Worm (Caenorhabditis elegans) whole organism, L1 larva: ENCODE data around the gene cest-31.

Experiments used
- C04F5.9 ChIP-seq: sonication (generic microtip); optimal IDR thresholded peaks from 2 replicates; lab custom pipeline; 2016; ENCODE audit warnings: missing genetic modification characterization, missing compliant biosample characterization
- Y116A8C.19 ChIP-seq: sonication (generic microtip); optimal IDR thresholded peaks from 2 replicates; lab custom pipeline; 2016; ENCODE audit warnings: missing compliant biosample characterization, missing genetic modification characterization, borderline replicate concordance
- aha-1 ChIP-seq: fragments of 150-350 bp; optimal IDR thresholded peaks from 2 replicates; lab custom pipeline; 2014; ENCODE audit warnings: missing biosample characterization, missing genetic modification characterization
- alr-1 ChIP-seq: fragments of 200-800 bp; sonication (Bioruptor generic); optimal IDR thresholded peaks from 2 replicates; lab custom pipeline; 2018; ENCODE audit warnings: borderline replicate concordance, mild to moderate bottlenecking, missing genetic modification characterization, missing compliant biosample characterization
- blmp-1 ChIP-seq: fragments of 150-350 bp; optimal IDR thresholded peaks from 2 replicates; lab custom pipeline; 2014; ENCODE audit warnings: missing biosample characterization, missing genetic modification characterization
- ceh-63 ChIP-seq: fragments of 200-800 bp; sonication (Bioruptor generic); optimal IDR thresholded peaks from 2 replicates; lab custom pipeline; 2018; ENCODE audit warnings: mild to moderate bottlenecking, missing genetic modification characterization, missing compliant biosample characterization
- ceh-8 ChIP-seq: fragments of 200-800 bp; sonication (Bioruptor generic); optimal IDR thresholded peaks from 2 replicates; lab custom pipeline; 2018; ENCODE audit warnings: mild to moderate bottlenecking, missing genetic modification characterization, moderate library complexity, missing compliant biosample characterization
- ceh-82 ChIP-seq, 3 experiments: fragments of 150-350 bp in 1 of 3; sonication (generic microtip) in 2 of 3; optimal IDR thresholded peaks; 2 replicates each; lab custom pipeline; 2014 to 2017; ENCODE audit warnings: missing biosample characterization in 3 of 3, missing genetic modification characterization in 3 of 3
- ceh-88 ChIP-seq: fragments of 200-800 bp; sonication (Bioruptor generic); IDR thresholded peaks from 2 replicates; pipeline ENCODE4 v1.3.6; 2022; ENCODE audit warnings: missing genetic modification characterization, missing compliant biosample characterization
- dpl-1 ChIP-seq, 3 experiments: fragments of 150-350 bp in 2 of 3; sonication (generic microtip) in 1 of 3; optimal IDR thresholded peaks; 2 replicates each; lab custom pipeline; 2014 to 2017; ENCODE audit warnings: missing biosample characterization in 3 of 3, missing genetic modification characterization in 3 of 3, missing genetic modification reagents in 3 of 3
- dsc-1 ChIP-seq: sonication (generic microtip); optimal IDR thresholded peaks from 2 replicates; lab custom pipeline; 2016; ENCODE audit warnings: mild to moderate bottlenecking, missing genetic modification characterization, missing compliant biosample characterization
- efl-1 ChIP-seq, 4 experiments: fragments of 150-350 bp; optimal IDR thresholded peaks in 3 of 4; peaks in 1 of 4; 1 replicate in 1 of 4; 2 replicates in 3 of 4; lab custom pipeline; 2014; ENCODE audit warnings: missing biosample characterization in 2 of 4, missing genetic modification characterization in 2 of 4, missing genetic modification reagents in 2 of 4
- egl-13 ChIP-seq: sonication (generic microtip); optimal IDR thresholded peaks from 2 replicates; lab custom pipeline; 2016; ENCODE audit warnings: missing genotype, missing genetic modification reagents, missing genetic modification characterization, missing compliant biosample characterization
- egl-27 ChIP-seq, 2 experiments: fragments of 150-350 bp in 1 of 2; sonication (generic microtip); optimal IDR thresholded peaks; 3 replicates each; lab custom pipeline; 2017 to 2018; ENCODE audit warnings: missing biosample characterization in 2 of 2, missing genetic modification characterization in 2 of 2, missing genetic modification reagents in 2 of 2
- elt-2 ChIP-seq: sonication (generic microtip); optimal IDR thresholded peaks from 2 replicates; lab custom pipeline; 2016; ENCODE audit warnings: missing genetic modification characterization, mild to moderate bottlenecking, inconsistent platforms, missing compliant biosample characterization, missing genetic modification reagents
- elt-3 ChIP-seq, 6 experiments: fragments of 150-350 bp in 1 of 6; sonication (generic microtip); optimal IDR thresholded peaks; 2 replicates each; lab custom pipeline; 2017 to 2018; ENCODE audit warnings: missing biosample characterization in 6 of 6, missing genetic modification characterization in 6 of 6, inconsistent platforms in 1 of 6
- hpl-2 ChIP-seq: fragments of 150-350 bp; optimal IDR thresholded peaks from 2 replicates; lab custom pipeline; 2014; ENCODE audit warnings: missing biosample characterization, missing genetic modification reagents, missing genetic modification characterization
- isw-1 ChIP-seq: fragments of 200-800 bp; sonication (Bioruptor generic); IDR thresholded peaks from 2 replicates; pipeline ENCODE4 v1.3.6; 2022; ENCODE audit warnings: missing genetic modification characterization, missing compliant biosample characterization
- lin-14 ChIP-seq: fragments of 200-800 bp; sonication (Bioruptor generic); optimal IDR thresholded peaks from 2 replicates; lab custom pipeline; 2018; ENCODE audit warnings: mild to moderate bottlenecking, missing genetic modification characterization, moderate library complexity, missing compliant biosample characterization
- mab-9 ChIP-seq: fragments of 200-800 bp; sonication (Bioruptor generic); IDR thresholded peaks from 2 replicates; pipeline ENCODE4 v1.3.6; 2022; ENCODE audit warnings: missing genetic modification reagents, missing genetic modification characterization, missing compliant biosample characterization
- nhr-20 ChIP-seq: sonication (generic microtip); optimal IDR thresholded peaks from 2 replicates; lab custom pipeline; 2016; ENCODE audit warnings: mild to moderate bottlenecking, missing genetic modification characterization, missing compliant biosample characterization
- nhr-47 ChIP-seq: sonication (generic microtip); optimal IDR thresholded peaks from 2 replicates; lab custom pipeline; 2016; ENCODE audit warnings: mild to moderate bottlenecking, missing genetic modification characterization, moderate library complexity, missing compliant biosample characterization
- nhr-71 ChIP-seq: sonication (generic microtip); optimal IDR thresholded peaks from 2 replicates; lab custom pipeline; 2016; ENCODE audit warnings: mild to moderate bottlenecking, missing genetic modification characterization, moderate library complexity, missing compliant biosample characterization
- nhr-76 ChIP-seq: sonication (generic microtip); optimal IDR thresholded peaks from 2 replicates; lab custom pipeline; 2017; ENCODE audit warnings: missing biosample characterization, missing genetic modification characterization
- nhr-77 ChIP-seq: fragments of 150-350 bp; optimal IDR thresholded peaks from 2 replicates; lab custom pipeline; 2014; ENCODE audit warnings: missing biosample characterization, missing genetic modification characterization
- nhr-85 ChIP-seq: sonication (generic microtip); peaks from one replicate; lab custom pipeline; 2016; ENCODE audit warnings: missing genetic modification characterization, inconsistent platforms, missing compliant biosample characterization
- pag-3 ChIP-seq: sonication (generic microtip); optimal IDR thresholded peaks from 2 replicates; lab custom pipeline; 2017; ENCODE audit warnings: missing genetic modification characterization, mild to moderate bottlenecking, missing compliant biosample characterization, antibody characterized with exemption, borderline replicate concordance; ENCODE audit not compliant: insufficient read depth
- skn-1 ChIP-seq: fragments of 150-350 bp; optimal IDR thresholded peaks from 2 replicates; lab custom pipeline; 2014; ENCODE audit warnings: missing biosample characterization, missing genetic modification characterization
- snpc-4 ChIP-seq: fragments of 150-350 bp; optimal IDR thresholded peaks from 2 replicates; lab custom pipeline; 2014; ENCODE audit warnings: missing biosample characterization, missing genetic modification characterization
- tbx-2 ChIP-seq: sonication (generic microtip); optimal IDR thresholded peaks from 2 replicates; lab custom pipeline; 2016; ENCODE audit warnings: missing genetic modification characterization, missing compliant biosample characterization
- tlp-1 ChIP-seq: fragments of 150-350 bp; optimal IDR thresholded peaks from 2 replicates; lab custom pipeline; 2014; ENCODE audit warnings: missing biosample characterization, missing genetic modification characterization
- unc-130 ChIP-seq: fragments of 150-350 bp; optimal IDR thresholded peaks from 2 replicates; lab custom pipeline; 2017; ENCODE audit warnings: missing biosample characterization, missing genetic modification characterization, inconsistent platforms
- vab-15 ChIP-seq: sonication (generic microtip); optimal IDR thresholded peaks from 2 replicates; lab custom pipeline; 2017; ENCODE audit warnings: missing genotype, mild to moderate bottlenecking, missing genetic modification characterization, missing compliant biosample characterization
- xbp-1 ChIP-seq: sonication (generic microtip); optimal IDR thresholded peaks from 2 replicates; lab custom pipeline; 2016; ENCODE audit warnings: missing genetic modification characterization, missing compliant biosample characterization
- zip-4 ChIP-seq: fragments of 200-800 bp; sonication (Bioruptor generic); optimal IDR thresholded peaks from 2 replicates; lab custom pipeline; 2018; ENCODE audit warnings: mild to moderate bottlenecking, missing genetic modification characterization, moderate library complexity, missing compliant biosample characterization

The cest-31 gene

ce11 chrV:6661658-6662057 lies 12.4 kb upstream of the cest-31 start (continued):
- no peak for TF ChIP-seq efl-1 (optimal IDR thresholded peaks at IDR 0.05; lab: Kevin White, UChicago)
- TF ChIP-seq efl-1 (GFP tag; optimal IDR thresholded peaks at IDR 0.05 in 1 of 2; lab: Kevin White, UChicago): no peak
- TF ChIP-seq tlp-1 (tag; lab: Kevin White, UChicago): no peak
- TF ChIP-seq nhr-47: peak; percentile 56
- TF ChIP-seq nhr-85 (tag; lab: Kevin White, UChicago): no peak
- peak; percentile 8 for TF ChIP-seq xbp-1 (tag; lab: Kevin White, UChicago)
- TF ChIP-seq ceh-8 (GFP tag; lab: Kevin White, UChicago): no peak
- TF ChIP-seq alr-1: no peak
- no peak for TF ChIP-seq mab-9 (GFP tag; lab: Robert Waterston, UW)
- no peak for TF ChIP-seq zip-4 (GFP tag; lab: Kevin White, UChicago)
- TF ChIP-seq nhr-76 (tag; lab: Kevin White, UChicago): no peak
- TF ChIP-seq skn-1 (tag; lab: Kevin White, UChicago): no peak
- TF ChIP-seq hpl-2 (GFP tag; lab: Kevin White, UChicago): no peak
- no peak for TF ChIP-seq dpl-1 (GFP tag; optimal IDR thresholded peaks at IDR 0.05; lab: Kevin White, UChicago)
- TF ChIP-seq isw-1 (GFP tag; lab: Robert Waterston, UW): no peak
- no peak for TF ChIP-seq ceh-63 (GFP tag; lab: Kevin White, UChicago)
- TF ChIP-seq C04F5.9 (tag; lab: Kevin White, UChicago): no peak
- TF ChIP-seq tbx-2 (tag; lab: Kevin White, UChicago): no peak
- peak; percentile 71 for TF ChIP-seq nhr-71
- no peak for TF ChIP-seq egl-27 (tag; optimal IDR thresholded peaks at IDR 0.05; lab: Kevin White, UChicago)
- TF ChIP-seq nhr-77 (tag; lab: Kevin White, UChicago): no peak
- no peak for TF ChIP-seq unc-130 (tag; lab: Kevin White, UChicago)

DNA sequence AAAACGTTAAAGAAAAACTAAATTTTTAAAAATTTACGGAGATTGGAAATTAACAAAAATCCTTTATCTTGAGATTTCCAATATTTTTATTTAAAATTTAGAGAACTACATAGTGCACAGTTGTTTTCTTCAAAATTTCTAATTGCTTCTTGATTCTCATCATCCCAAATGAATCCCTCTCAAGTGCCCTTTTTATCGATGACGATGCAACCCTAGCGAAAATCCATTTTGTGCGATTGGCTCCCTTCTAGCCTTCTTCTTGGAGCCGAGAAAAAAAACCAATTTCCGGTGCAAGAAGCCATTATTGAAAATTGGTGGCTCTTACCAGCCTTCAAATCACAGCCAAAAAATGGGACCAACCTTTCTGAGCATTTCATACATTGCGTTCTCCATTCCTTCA lies 11.6 kb upstream of the cest-31 start:
- TF ChIP-seq tlp-1 (tag; lab: Kevin White, UChicago) (no peak), vab-15 (tag; lab: Kevin White, UChicago) (no peak), egl-13 (tag; lab: Kevin White, UChicago) (no peak), ceh-63 (GFP tag; lab: Kevin White, UChicago) (no peak), lin-14 (GFP tag; lab: Kevin White, UChicago) (peak; percentile 9), dsc-1 (tag; lab: Kevin White, UChicago) (peak; percentile 2), aha-1 (no peak)

DNA sequence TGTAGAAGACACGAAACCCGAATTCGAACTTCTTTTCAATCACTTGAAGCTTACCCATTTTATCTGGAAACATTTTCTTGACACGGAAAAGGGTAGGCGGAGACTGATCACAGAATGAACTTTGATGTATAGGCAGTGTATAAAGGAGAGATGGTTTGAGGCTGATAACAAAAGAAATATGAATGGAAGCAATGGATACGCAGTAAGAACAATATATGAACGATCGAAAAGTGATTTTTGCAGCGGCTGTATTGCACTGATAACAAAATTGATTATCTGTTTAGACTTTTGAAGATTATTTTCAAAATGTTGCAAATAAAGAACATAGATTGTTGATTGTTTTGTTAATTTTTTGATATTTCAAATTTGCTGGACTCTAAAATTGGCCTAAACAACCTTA lies 8.3 kb upstream of the cest-31 start, which contains the start of gene pmp-5:
pmp-5 (minus strand) TSS at position 63 of the 400 bp plus-strand sequence.
- TF ChIP-seq isw-1 (GFP tag; lab: Robert Waterston, UW): no peak
- TF ChIP-seq Y116A8C.19 (tag; lab: Kevin White, UChicago): no peak
- TF ChIP-seq nhr-85 (tag; lab: Kevin White, UChicago): no peak
- peak in 1 of 6 experiments; percentile 37 for TF ChIP-seq elt-3 (tag; optimal IDR thresholded peaks at IDR 0.05; lab: Kevin White, UChicago)
- no peak for TF ChIP-seq nhr-71
- peak; percentile 20 for TF ChIP-seq nhr-20
- TF ChIP-seq pag-3: no peak
- TF ChIP-seq blmp-1 (tag; lab: Kevin White, UChicago): no peak
- no peak for TF ChIP-seq ceh-88 (GFP tag; lab: Robert Waterston, UW)
- no peak for TF ChIP-seq nhr-77 (tag; lab: Kevin White, UChicago)
- no peak for TF ChIP-seq ceh-8 (GFP tag; lab: Kevin White, UChicago)
- TF ChIP-seq elt-2 (tag; lab: Kevin White, UChicago): peak; percentile 83
- TF ChIP-seq ceh-82 (tag; optimal IDR thresholded peaks at IDR 0.05; lab: Kevin White, UChicago): no peak

- TF ChIP-seq elt-2 (tag; lab: Kevin White, UChicago) (peak; percentile 51), snpc-4 (tag; lab: Kevin White, UChicago) (no peak), efl-1 (optimal IDR thresholded peaks at IDR 0.05; lab: Kevin White, UChicago) (no peak), efl-1 (GFP tag; optimal IDR thresholded peaks at IDR 0.05 in 1 of 2; lab: Kevin White, UChicago) (peak in 1 of 2 experiments; percentile 70)
These were observed 7.5 kb upstream of the cest-31 start for ce11 chrV:6666557-6666956.
